Fruit fly (Drosophila melanogaster) whole organism, wandering third instar larva: ENCODE data around the gene Ac76E.

Source experiments
- Abd-B ChIP-seq: fragments of >200 bp; optimal IDR thresholded peaks from 2 replicates; lab custom pipeline; 2017; ENCODE audit warnings: missing biosample characterization, missing genetic modification characterization
- CG32264 ChIP-seq: fragments of 200-800 bp; sonication (Bioruptor generic); optimal IDR thresholded peaks from 2 replicates; lab custom pipeline; 2016; ENCODE audit warnings: missing biosample characterization, missing genetic modification characterization
- CG9705 ChIP-seq: fragments of 200-800 bp; sonication (Bioruptor generic); optimal IDR thresholded peaks from 2 replicates; lab custom pipeline; 2018; ENCODE audit warnings: missing biosample characterization, mild to moderate bottlenecking, missing genetic modification characterization
- CrebA ChIP-seq: fragments of 200-800 bp; sonication (Bioruptor generic); optimal IDR thresholded peaks from 2 replicates; lab custom pipeline; 2016; ENCODE audit warnings: missing biosample characterization, mild to moderate bottlenecking, missing genetic modification characterization, borderline replicate concordance
- Dfd ChIP-seq: fragments of >200 bp; optimal IDR thresholded peaks from 2 replicates; lab custom pipeline; 2017; ENCODE audit warnings: missing biosample characterization, missing genetic modification characterization
- Dif ChIP-seq: fragments of 200-275, 200-300 bp; sonication (Bioruptor generic); optimal IDR thresholded peaks from 2 replicates; lab custom pipeline; 2018; ENCODE audit warnings: missing biosample characterization, missing genetic modification characterization; ENCODE audit not compliant: partially characterized antibody
- GATAd ChIP-seq: sonication (Bioruptor generic); optimal IDR thresholded peaks from 2 replicates; lab custom pipeline; 2016; ENCODE audit warnings: missing biosample characterization, missing genetic modification characterization
- HLH106 ChIP-seq: fragments of 200-800 bp; optimal IDR thresholded peaks from 3 replicates; lab custom pipeline; 2019; ENCODE audit warnings: missing biosample characterization, mild to moderate bottlenecking, missing genetic modification characterization, moderate library complexity
- Hnf4 ChIP-seq: fragments of 200-800 bp; sonication (Bioruptor generic); optimal IDR thresholded peaks from 2 replicates; lab custom pipeline; 2016; ENCODE audit warnings: missing biosample characterization, mild to moderate bottlenecking, missing genetic modification characterization
- Hr78 ChIP-seq: fragments of >200 bp; optimal IDR thresholded peaks from 2 replicates; lab custom pipeline; 2017; ENCODE audit warnings: missing biosample characterization, missing genetic modification characterization
- Hr83 ChIP-seq: fragments of 200-300 bp; sonication (Bioruptor generic); optimal IDR thresholded peaks from 2 replicates; lab custom pipeline; 2016; ENCODE audit warnings: missing biosample characterization, mild to moderate bottlenecking, missing genetic modification characterization, moderate library complexity; ENCODE audit not compliant: poor library complexity, severe bottlenecking
- Jra ChIP-seq: sonication (Bioruptor generic); optimal IDR thresholded peaks from 2 replicates; lab custom pipeline; 2016; ENCODE audit warnings: missing biosample characterization, missing genetic modification characterization
- OdsH ChIP-seq: fragments of 200-800 bp; sonication (Bioruptor generic); optimal IDR thresholded peaks from 2 replicates; lab custom pipeline; 2016; ENCODE audit warnings: missing biosample characterization, mild to moderate bottlenecking, missing genetic modification characterization
- Rel ChIP-seq, 2 experiments: fragments of 200-800 bp; sonication (Bioruptor generic) in 1 of 2; optimal IDR thresholded peaks; 2 replicates in 1 of 2; 3 replicates in 1 of 2; lab custom pipeline; 2016 to 2019; ENCODE audit warnings: mild to moderate bottlenecking in 2 of 2, missing biosample characterization in 2 of 2, missing genetic modification characterization in 2 of 2, moderate library complexity in 1 of 2
- Sp1 ChIP-seq: fragments of 200-800 bp; sonication (Bioruptor generic); optimal IDR thresholded peaks from 3 replicates; lab custom pipeline; 2019; ENCODE audit warnings: missing biosample characterization, mild to moderate bottlenecking, missing genetic modification characterization, moderate library complexity
- Vsx2 ChIP-seq: fragments of 200-300, 225-300 bp; sonication (Bioruptor generic); optimal IDR thresholded peaks from 2 replicates; lab custom pipeline; 2018; ENCODE audit warnings: missing biosample characterization, missing genetic modification characterization; ENCODE audit not compliant: partially characterized antibody
- br ChIP-seq: fragments of 200-800 bp; sonication (Bioruptor generic); optimal IDR thresholded peaks from 2 replicates; lab custom pipeline; 2016; ENCODE audit warnings: missing biosample characterization, missing genetic modification characterization
- brk ChIP-seq: fragments of 200-800 bp; sonication (Bioruptor generic); optimal IDR thresholded peaks from 2 replicates; lab custom pipeline; 2016; ENCODE audit warnings: missing biosample characterization, mild to moderate bottlenecking, missing genetic modification characterization
- dl ChIP-seq, 2 experiments: fragments of 175-275, 200-275 bp in 1 of 2; fragments of 200-275 bp in 1 of 2; sonication (Bioruptor generic); optimal IDR thresholded peaks; lab custom pipeline; 2018; ENCODE audit warnings: mild to moderate bottlenecking in 2 of 2, missing biosample characterization in 2 of 2, missing genetic modification characterization in 2 of 2, moderate library complexity in 2 of 2; ENCODE audit not compliant: partially characterized antibody in 2 of 2, insufficient read depth in 1 of 2
- foxo ChIP-seq, 2 experiments: fragments of 200-800 bp; sonication (Bioruptor generic); optimal IDR thresholded peaks; 2 replicates in 1 of 2; 3 replicates in 1 of 2; lab custom pipeline; 2016 to 2017; ENCODE audit warnings: missing biosample characterization in 2 of 2, missing genetic modification characterization in 2 of 2
- fru ChIP-seq: fragments of 200-800 bp; sonication (Bioruptor generic); optimal IDR thresholded peaks from 3 replicates; lab custom pipeline; 2016; ENCODE audit warnings: missing biosample characterization, mild to moderate bottlenecking, missing genetic modification characterization
- h ChIP-seq: fragments of 200-800 bp; sonication (Bioruptor generic); optimal IDR thresholded peaks from 3 replicates; lab custom pipeline; 2016; ENCODE audit warnings: missing biosample characterization, mild to moderate bottlenecking, missing genetic modification characterization
- jim ChIP-seq: fragments of 175-275, 200-325 bp; sonication (Bioruptor generic); optimal IDR thresholded peaks from 2 replicates; lab custom pipeline; 2016; ENCODE audit warnings: missing biosample characterization, mild to moderate bottlenecking, missing genetic modification characterization
- lola ChIP-seq: fragments of >200 bp; optimal IDR thresholded peaks from 2 replicates; lab custom pipeline; 2017; ENCODE audit warnings: missing biosample characterization, missing genetic modification characterization
- pan ChIP-seq: fragments of >200 bp; optimal IDR thresholded peaks from 2 replicates; lab custom pipeline; 2017
- psq ChIP-seq: fragments of 200-800 bp; sonication (Bioruptor generic); optimal IDR thresholded peaks from 3 replicates; lab custom pipeline; 2017; ENCODE audit warnings: missing biosample characterization, mild to moderate bottlenecking, missing genetic modification characterization, moderate library complexity
- rgr ChIP-seq: fragments of 200-800 bp; sonication (Bioruptor generic); optimal IDR thresholded peaks from 3 replicates; lab custom pipeline; 2016; ENCODE audit warnings: missing biosample characterization, mild to moderate bottlenecking, missing genetic modification characterization
- sage ChIP-seq: fragments of 200-800 bp; sonication (Bioruptor generic); optimal IDR thresholded peaks from 2 replicates; lab custom pipeline; 2016; ENCODE audit warnings: missing biosample characterization, mild to moderate bottlenecking, missing genetic modification characterization
- tai ChIP-seq: sonication (Bioruptor generic); optimal IDR thresholded peaks from 2 replicates; lab custom pipeline; 2016; ENCODE audit warnings: missing biosample characterization, missing genetic modification characterization
- usp ChIP-seq: fragments of >200 bp; optimal IDR thresholded peaks from 2 replicates; lab custom pipeline; 2017; ENCODE audit warnings: missing biosample characterization, missing genetic modification characterization
- woc ChIP-seq: sonication (Bioruptor generic); optimal IDR thresholded peaks from 2 replicates; lab custom pipeline; 2016; ENCODE audit warnings: missing biosample characterization, mild to moderate bottlenecking, missing genetic modification characterization

Ac76E gene

DNA sequence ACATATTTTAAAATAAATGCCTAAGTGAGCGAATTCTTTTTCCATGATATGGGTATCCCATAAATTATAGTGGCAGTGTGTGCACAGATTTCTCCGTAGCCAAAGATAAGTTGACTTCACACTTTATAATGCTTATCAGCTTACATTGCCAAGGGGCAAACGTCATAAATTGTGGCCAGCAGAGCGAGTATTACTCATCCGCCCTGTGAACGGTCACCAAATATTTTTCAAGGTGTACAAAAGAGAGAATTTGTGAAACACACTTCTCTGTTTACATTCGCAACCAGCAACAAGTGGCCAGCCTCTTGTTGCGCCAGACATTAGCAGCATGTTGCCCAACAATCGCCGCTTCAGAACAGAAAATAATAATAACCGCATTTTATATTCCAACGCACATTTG, 6.2 kb upstream of the Ac76E start (continued):
- TF ChIP-seq brk (GFP tag; lab: Kevin White, UChicago) (no peak), OdsH (GFP tag; lab: Kevin White, UChicago) (peak; percentile 51), br (GFP tag; lab: Kevin White, UChicago) (peak; percentile 13), Hr83 (GFP tag; lab: Kevin White, UChicago) (peak; percentile 83)

DNA sequence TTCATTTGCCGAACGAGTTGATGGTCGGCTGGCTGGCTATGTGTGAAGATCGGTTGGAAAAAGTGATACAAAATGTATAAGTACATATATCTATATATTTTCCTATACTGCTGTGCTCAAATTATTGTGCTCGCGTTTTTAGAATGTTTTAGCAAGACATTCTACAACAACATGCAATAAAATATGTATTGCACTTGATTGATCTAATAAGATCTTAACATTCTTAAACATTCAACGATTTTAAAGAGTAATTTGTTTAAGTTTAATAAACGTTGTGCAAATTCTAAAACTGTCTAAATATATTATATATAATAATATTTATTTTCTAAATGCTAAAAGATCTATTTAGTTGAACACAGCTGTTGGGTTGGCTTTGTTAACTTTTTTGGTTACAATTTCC, 1.3 kb downstream of the Ac76E start:
- TF ChIP-seq Dfd (GFP tag; lab: Kevin White, UChicago) (no peak), tai (no peak), dl (GFP tag; optimal IDR thresholded peaks at IDR 0.05; lab: Kevin White, UChicago; ENCODE audit: insufficient read depth in 1 of 2, partially characterized antibody in 2 of 2) (no peak), Hr78 (no peak), CG32264 (no peak), jim (GFP tag; lab: Kevin White, UChicago) (no peak), sage (GFP tag; lab: Kevin White, UChicago) (no peak), br (GFP tag; lab: Kevin White, UChicago) (no peak), Sp1 (no peak), CrebA (no peak), Rel (GFP tag; optimal IDR thresholded peaks at IDR 0.05; lab: Kevin White, UChicago) (no peak), Rel (tag; optimal IDR thresholded peaks at IDR 0.05; lab: Kevin White, UChicago) (no peak), Hr83 (GFP tag; lab: Kevin White, UChicago) (no peak), GATAd (GFP tag; lab: Kevin White, UChicago) (no peak), fru (GFP tag; lab: Kevin White, UChicago) (no peak), HLH106 (tag; lab: Kevin White, UChicago) (no peak)

DNA sequence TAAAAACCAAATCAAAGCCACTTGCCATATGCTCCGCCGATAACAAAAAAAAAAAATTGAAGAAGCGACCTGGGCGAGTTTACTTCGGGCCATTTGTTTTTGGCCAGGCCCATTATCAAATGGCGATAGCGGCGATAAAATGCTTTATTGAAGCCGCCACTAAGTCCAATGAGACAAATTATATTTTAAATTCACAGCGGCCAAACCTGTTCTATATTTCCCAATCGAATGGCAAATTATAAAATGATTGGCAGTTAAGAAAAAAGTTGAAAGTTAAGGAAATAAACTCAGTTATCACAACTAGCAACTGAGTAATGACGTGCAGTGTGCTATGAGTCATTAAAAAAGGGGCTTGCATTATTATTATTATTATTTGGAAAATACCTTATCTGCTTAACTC, 2.1 kb downstream of the Ac76E start:
- TF ChIP-seq woc (GFP tag; lab: Kevin White, UChicago) (no peak), Dfd (GFP tag; lab: Kevin White, UChicago) (no peak), pan (lab: Kevin White, UChicago) (no peak), Dif (GFP tag; lab: Kevin White, UChicago) (no peak), tai (no peak)
- TF ChIP-seq, all 38 proteins: peak for 0

DNA sequence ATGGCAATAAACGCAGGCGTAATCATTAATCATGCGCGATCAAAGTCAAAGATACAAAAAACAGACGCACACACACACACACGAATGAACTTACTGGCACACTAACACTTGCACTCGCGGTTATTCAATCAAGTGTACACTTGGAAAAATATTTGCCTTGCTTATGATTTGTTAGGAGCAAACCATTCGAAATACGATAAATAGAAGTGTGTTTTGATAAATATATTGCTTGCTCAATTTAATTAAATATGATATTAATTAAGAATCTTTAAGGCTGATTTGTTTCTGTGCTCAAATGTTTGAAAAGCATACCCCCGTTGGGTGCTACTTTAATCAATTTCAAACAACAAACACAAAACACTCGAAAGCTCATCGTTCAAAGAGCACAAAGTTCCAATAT, 6.4 kb downstream of the Ac76E start:
- no peak for TF ChIP-seq Hr78
- TF ChIP-seq rgr (GFP tag; lab: Kevin White, UChicago), result peak; percentile 3
- no peak for TF ChIP-seq Hr83 (GFP tag; lab: Kevin White, UChicago)
- no peak for TF ChIP-seq OdsH (GFP tag; lab: Kevin White, UChicago)
- no peak for TF ChIP-seq Hnf4 (GFP tag; lab: Kevin White, UChicago)
- no peak for TF ChIP-seq sage (GFP tag; lab: Kevin White, UChicago)
- no peak for TF ChIP-seq Abd-B (GFP tag; lab: Kevin White, UChicago)

DNA sequence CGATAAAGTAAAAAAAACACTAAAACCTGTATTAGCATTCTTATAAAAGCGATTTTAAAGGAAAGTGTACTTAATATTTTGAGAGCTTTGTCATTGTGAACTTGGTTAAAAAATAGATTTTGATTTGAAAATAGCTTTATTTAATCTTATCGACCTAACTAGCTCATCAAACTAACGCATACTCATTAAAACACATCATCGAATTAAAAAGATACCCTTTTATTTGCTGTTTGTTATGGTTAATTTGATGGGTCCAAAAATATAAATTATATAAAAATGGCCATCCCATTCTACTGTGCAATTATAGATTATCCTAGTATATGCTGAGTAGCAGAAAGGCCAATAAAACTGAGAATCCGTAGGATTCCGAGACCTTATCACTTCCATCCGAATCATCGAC, 11.9 kb downstream of the Ac76E start, which contains the start of gene CG32219:
Gene CG32219, minus strand, starts transcription at position 101 of the 400 bp plus-strand sequence.
- TF ChIP-seq fru (GFP tag; lab: Kevin White, UChicago) (no peak), dl (GFP tag; optimal IDR thresholded peaks at IDR 0.05; lab: Kevin White, UChicago; ENCODE audit: insufficient read depth in 1 of 2, partially characterized antibody in 2 of 2) (no peak), Dfd (GFP tag; lab: Kevin White, UChicago) (no peak), jim (GFP tag; lab: Kevin White, UChicago) (no peak), psq (GFP tag; lab: Kevin White, UChicago) (no peak), Hr83 (GFP tag; lab: Kevin White, UChicago) (no peak), HLH106 (tag; lab: Kevin White, UChicago) (no peak), CG9705 (GFP tag; lab: Kevin White, UChicago) (no peak), CG32264 (no peak), Jra (GFP tag; lab: Kevin White, UChicago) (no peak), rgr (GFP tag; lab: Kevin White, UChicago) (no peak), Sp1 (no peak), h (GFP tag; lab: Kevin White, UChicago) (no peak), Rel (GFP tag; optimal IDR thresholded peaks at IDR 0.05; lab: Kevin White, UChicago) (no peak), Rel (tag; optimal IDR thresholded peaks at IDR 0.05; lab: Kevin White, UChicago) (no peak), Vsx2 (GFP tag; lab: Kevin White, UChicago) (no peak), woc (GFP tag; lab: Kevin White, UChicago) (no peak), usp (no peak), foxo (GFP tag; optimal IDR thresholded peaks at IDR 0.05; lab: Kevin White, UChicago) (no peak), lola (GFP tag; lab: Kevin White, UChicago) (no peak)
- TF ChIP-seq, all 38 proteins: peak for 0
